Fruit fly (Drosophila melanogaster): ENCODE data around the gene Gr64c.

dm6 chr3L:4040247-4040925 lies 12.0 kb downstream of the Gr64c start, which contains the start of the genes CG11593 and Rcd5:
- TF ChIP-seq usp (GFP tag; optimal IDR thresholded peaks at IDR 0.05), result no peak
- TF ChIP-seq psq (GFP tag; optimal IDR thresholded peaks at IDR 0.05), result peak; percentile 60
- TF ChIP-seq jim (GFP tag; optimal IDR thresholded peaks at IDR 0.05), result no peak
- TF ChIP-seq br (GFP tag; optimal IDR thresholded peaks at IDR 0.05), result no peak
- TF ChIP-seq pan (optimal IDR thresholded peaks at IDR 0.05), result no peak
- TF ChIP-seq Hr83 (GFP tag; optimal IDR thresholded peaks at IDR 0.05; ENCODE audit: poor library complexity, severe bottlenecking), result no peak
- TF ChIP-seq Myc (optimal IDR thresholded peaks at IDR 0.05), result peak; percentile 52
- TF ChIP-seq sv (GFP tag; optimal IDR thresholded peaks at IDR 0.05), result peak; percentile 27
- no peak for TF ChIP-seq Vsx2 (GFP tag; optimal IDR thresholded peaks at IDR 0.05; ENCODE audit: partially characterized antibody)
